Worm (Caenorhabditis elegans): ENCODE results near the gene tbx-39.

DNA sequence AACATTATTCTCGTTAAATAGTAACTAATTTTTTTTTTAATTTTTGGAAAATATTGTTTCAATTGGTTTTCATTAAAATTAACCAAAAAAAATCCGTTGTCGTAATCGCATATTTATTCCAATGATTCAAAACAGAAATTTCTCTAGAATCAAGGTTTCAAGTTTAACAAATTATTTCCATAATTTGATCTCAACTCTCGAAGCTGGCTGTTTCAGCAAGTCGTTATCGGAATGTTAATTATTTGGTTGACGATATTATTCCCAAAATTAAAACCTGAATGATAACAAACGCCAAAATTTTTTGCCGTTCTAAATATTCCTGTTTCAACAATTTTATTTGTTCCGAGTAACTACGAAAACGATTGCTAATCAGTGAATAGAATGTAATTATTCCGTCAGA, 23.7 kb upstream of the tbx-39 start:
- TF ChIP-seq him-1 (tag; optimal IDR thresholded peaks at IDR 0.05) (no peak), dao-5 (tag; optimal IDR thresholded peaks at IDR 0.05) (no peak)

Measured in whole organism, L4/young adult.